Fruit fly (Drosophila melanogaster): ENCODE measurements around the gene CG15882.
A peak's percentile ranks its signal among the peaks of the same experiment; 100 is the strongest.

- TF ChIP-seq cnc (optimal IDR thresholded peaks at IDR 0.05) = no peak
- no peak for TF ChIP-seq CG11617 (GFP tag; optimal IDR thresholded peaks at IDR 0.05)
- peak; percentile 27 for TF ChIP-seq cic (GFP tag; optimal IDR thresholded peaks at IDR 0.05)
- no peak for TF ChIP-seq CG14711 (tag; optimal IDR thresholded peaks at IDR 0.05)
- peak; percentile 62 for TF ChIP-seq kay (GFP tag; ENCODE audit: borderline replicate concordance)
Observed at dm6 chrX:19144785-19145422, 20.7 kb upstream of the CG15882 start.

All from whole organism, adult.